Worm (Caenorhabditis elegans) whole organism, L2 larva: ENCODE data around the gene ddp-1.

Experiments
- C34F6.9 ChIP-seq: fragments of 150-350 bp; optimal IDR thresholded peaks from 2 replicates; lab custom pipeline; 2014; ENCODE audit warnings: missing biosample characterization, missing genetic modification characterization
- ZK546.5 ChIP-seq: sonication (generic microtip); optimal IDR thresholded peaks from 2 replicates; lab custom pipeline; 2017; ENCODE audit warnings: missing biosample characterization, missing genetic modification characterization
- alr-1 ChIP-seq: fragments of 150-350 bp; optimal IDR thresholded peaks from 2 replicates; lab custom pipeline; 2014; ENCODE audit warnings: missing biosample characterization, missing genetic modification characterization
- aly-2 ChIP-seq: fragments of 150-350 bp; optimal IDR thresholded peaks from 2 replicates; lab custom pipeline; 2014; ENCODE audit warnings: missing biosample characterization, missing genetic modification characterization
- ama-1 ChIP-seq: fragments of 150-350 bp; optimal IDR thresholded peaks from 2 replicates; lab custom pipeline; 2018; ENCODE audit warnings: inconsistent platforms
- blmp-1 ChIP-seq: sonication (generic microtip); optimal IDR thresholded peaks from 2 replicates; lab custom pipeline; 2017; ENCODE audit warnings: missing genetic modification characterization, mild to moderate bottlenecking, missing compliant biosample characterization, antibody characterized with exemption, moderate library complexity; ENCODE audit not compliant: insufficient read depth
- ceh-82 ChIP-seq: fragments of 150-350 bp; optimal IDR thresholded peaks from 2 replicates; lab custom pipeline; 2014; ENCODE audit warnings: missing biosample characterization, missing genetic modification characterization
- crh-2 ChIP-seq: sonication (generic microtip); optimal IDR thresholded peaks from 2 replicates; lab custom pipeline; 2017; ENCODE audit warnings: missing biosample characterization, missing genetic modification characterization
- dmd-4 ChIP-seq: sonication (generic microtip); optimal IDR thresholded peaks from 2 replicates; lab custom pipeline; 2017; ENCODE audit warnings: missing biosample characterization, missing genetic modification characterization
- elt-1 ChIP-seq: fragments of 150-350 bp; optimal IDR thresholded peaks from 2 replicates; lab custom pipeline; 2014; ENCODE audit warnings: missing biosample characterization, missing genetic modification characterization
- elt-3 ChIP-seq: sonication (generic microtip); optimal IDR thresholded peaks from 2 replicates; lab custom pipeline; 2017; ENCODE audit warnings: missing biosample characterization, missing genetic modification characterization
- fos-1 ChIP-seq: fragments of 150-350 bp; optimal IDR thresholded peaks from 2 replicates; lab custom pipeline; 2014; ENCODE audit warnings: missing biosample characterization, missing genetic modification characterization
- gmeb-1 ChIP-seq: fragments of 150-350 bp; optimal IDR thresholded peaks from 2 replicates; lab custom pipeline; 2014; ENCODE audit warnings: missing biosample characterization, missing genetic modification characterization
- lin-11 ChIP-seq: fragments of 150-350 bp; sonication (generic microtip); optimal IDR thresholded peaks from 2 replicates; lab custom pipeline; 2014; ENCODE audit warnings: missing biosample characterization, missing genetic modification characterization, inconsistent platforms, mixed read lengths
- lin-13 ChIP-seq: fragments of 150-350 bp; optimal IDR thresholded peaks from 2 replicates; lab custom pipeline; 2014; ENCODE audit warnings: missing biosample characterization, missing genetic modification reagents, missing genetic modification characterization
- lin-39 ChIP-seq: fragments of 150-350 bp; optimal IDR thresholded peaks from 2 replicates; lab custom pipeline; 2014; ENCODE audit warnings: missing biosample characterization, missing genetic modification reagents, missing genetic modification characterization
- lsy-2 ChIP-seq, 2 experiments: fragments of 150-350 bp in 1 of 2; sonication (generic microtip) in 1 of 2; optimal IDR thresholded peaks; 2 replicates each; lab custom pipeline; 2014 to 2017; ENCODE audit warnings: missing biosample characterization in 2 of 2, missing genetic modification characterization in 2 of 2
- mab-5 ChIP-seq: fragments of 150-350 bp; optimal IDR thresholded peaks from 2 replicates; lab custom pipeline; 2014; ENCODE audit warnings: missing biosample characterization, missing genetic modification characterization
- mbf-1 ChIP-seq: sonication (generic microtip); optimal IDR thresholded peaks from 2 replicates; lab custom pipeline; 2017; ENCODE audit warnings: missing biosample characterization, missing genetic modification characterization
- mdl-1 ChIP-seq, 2 experiments: fragments of 150-350 bp in 1 of 2; sonication (generic microtip) in 1 of 2; optimal IDR thresholded peaks; 2 replicates each; lab custom pipeline; 2017; ENCODE audit warnings: missing biosample characterization in 2 of 2, missing genetic modification characterization in 2 of 2
- nhr-10 ChIP-seq: sonication (generic microtip); optimal IDR thresholded peaks from 2 replicates; lab custom pipeline; 2017; ENCODE audit warnings: missing biosample characterization, missing genetic modification characterization
- nhr-11 ChIP-seq: fragments of 150-350 bp; optimal IDR thresholded peaks from 2 replicates; lab custom pipeline; 2014; ENCODE audit warnings: missing biosample characterization, missing genetic modification characterization
- nhr-129 ChIP-seq: fragments of 150-350 bp; optimal IDR thresholded peaks from 2 replicates; lab custom pipeline; 2014; ENCODE audit warnings: missing biosample characterization, missing genetic modification characterization
- nhr-23 ChIP-seq: fragments of 150-350 bp; optimal IDR thresholded peaks from 2 replicates; lab custom pipeline; 2014; ENCODE audit warnings: missing biosample characterization, missing genetic modification reagents, missing genetic modification characterization
- nhr-237 ChIP-seq: fragments of 150-350 bp; optimal IDR thresholded peaks from 2 replicates; lab custom pipeline; 2014; ENCODE audit warnings: missing biosample characterization, missing genetic modification characterization
- nhr-77 ChIP-seq: fragments of 150-350 bp; optimal IDR thresholded peaks from 2 replicates; lab custom pipeline; 2014; ENCODE audit warnings: missing biosample characterization, missing genetic modification characterization
- peb-1 ChIP-seq: fragments of 150-350 bp; optimal IDR thresholded peaks from 2 replicates; lab custom pipeline; 2014; ENCODE audit warnings: missing biosample characterization, missing genetic modification characterization
- sem-4 ChIP-seq: fragments of 150-350 bp; optimal IDR thresholded peaks from 2 replicates; lab custom pipeline; 2014; ENCODE audit warnings: missing biosample characterization, missing genetic modification reagents, missing genetic modification characterization
- skn-1 ChIP-seq: sonication (generic microtip); optimal IDR thresholded peaks from 2 replicates; lab custom pipeline; 2017; ENCODE audit warnings: missing biosample characterization, missing genetic modification characterization
- sma-3 ChIP-seq: sonication (generic microtip); optimal IDR thresholded peaks from 2 replicates; lab custom pipeline; 2016; ENCODE audit warnings: missing genetic modification reagents, missing genetic modification characterization, missing compliant biosample characterization
- sma-9 ChIP-seq, 2 experiments: fragments of 150-350 bp in 1 of 2; sonication (generic microtip) in 1 of 2; optimal IDR thresholded peaks; 2 replicates each; lab custom pipeline; 2014 to 2016; ENCODE audit warnings: missing genetic modification characterization in 2 of 2, mild to moderate bottlenecking in 1 of 2, missing biosample characterization in 1 of 2, missing compliant biosample characterization in 1 of 2, missing genetic modification reagents in 1 of 2, moderate library complexity in 1 of 2
- snpc-4 ChIP-seq: fragments of 150-350 bp; optimal IDR thresholded peaks from 2 replicates; lab custom pipeline; 2014; ENCODE audit warnings: missing biosample characterization, missing genetic modification characterization
- unc-39 ChIP-seq: fragments of 150-350 bp; optimal IDR thresholded peaks from 2 replicates; lab custom pipeline; 2014; ENCODE audit warnings: missing biosample characterization, missing genetic modification characterization
- unc-55 ChIP-seq: fragments of 150-350 bp; sonication (generic microtip); optimal IDR thresholded peaks from 3 replicates; lab custom pipeline; 2014; ENCODE audit warnings: missing biosample characterization, missing genetic modification reagents, missing genetic modification characterization
- zag-1 ChIP-seq: fragments of 150-350 bp; optimal IDR thresholded peaks from 2 replicates; lab custom pipeline; 2014; ENCODE audit warnings: missing biosample characterization, missing genetic modification characterization
- ztf-1 ChIP-seq: fragments of 200-800 bp; sonication (Bioruptor generic); conservative IDR thresholded peaks from 2 replicates; pipeline ENCODE4 v1.3.6; 2022; ENCODE audit warnings: missing genetic modification characterization, missing compliant biosample characterization
- ztf-11 ChIP-seq: sonication (generic microtip); optimal IDR thresholded peaks from 2 replicates; lab custom pipeline; 2017; ENCODE audit warnings: missing biosample characterization, missing genetic modification characterization
- ztf-4 ChIP-seq: fragments of 150-350 bp; optimal IDR thresholded peaks from 2 replicates; lab custom pipeline; 2014; ENCODE audit warnings: missing biosample characterization, missing genetic modification characterization

ddp-1 gene

ce11 chrIII:1878065-1878464, 18.4 kb downstream of the ddp-1 start, which contains the start of gene smi-1:
Gene smi-1 (plus strand): TSS chrIII:1878365.
- no peak for TF ChIP-seq mbf-1
- TF ChIP-seq ztf-11 (tag; lab: Kevin White, UChicago), result no peak
- no peak for TF ChIP-seq C34F6.9
- TF ChIP-seq unc-39, result no peak
- no peak for TF ChIP-seq sem-4 (tag; lab: Kevin White, UChicago)
- TF ChIP-seq nhr-10 (tag; lab: Kevin White, UChicago), result no peak
- no peak for TF ChIP-seq snpc-4
- no peak for TF ChIP-seq gmeb-1 (tag; lab: Kevin White, UChicago)
- no peak for TF ChIP-seq crh-2

- TF ChIP-seq aly-2 (tag; lab: Kevin White, UChicago) (no peak), nhr-11 (tag; lab: Kevin White, UChicago) (no peak), elt-1 (tag; lab: Kevin White, UChicago) (no peak), ztf-1 (GFP tag; lab: Robert Waterston, UW) (no peak), nhr-129 (tag; lab: Kevin White, UChicago) (no peak), sma-3 (no peak), skn-1 (tag; lab: Kevin White, UChicago) (no peak), nhr-77 (tag; lab: Kevin White, UChicago) (no peak), ZK546.5 (no peak), lin-11 (tag; lab: Kevin White, UChicago) (no peak), lin-39 (tag; lab: Kevin White, UChicago) (no peak), nhr-237 (tag; lab: Kevin White, UChicago) (no peak), mdl-1 (tag; optimal IDR thresholded peaks at IDR 0.05; lab: Kevin White, UChicago) (no peak), ama-1 (no peak)
Measured at ce11 chrIII:1878918-1879317, 19.2 kb downstream of the ddp-1 start.

ce11 chrIII:1880221-1880620, 20.5 kb downstream of the ddp-1 start:
- TF ChIP-seq lin-11 (tag; lab: Kevin White, UChicago) (no peak), elt-1 (tag; lab: Kevin White, UChicago) (no peak), elt-3 (tag; lab: Kevin White, UChicago) (no peak), mbf-1 (no peak), sma-3 (no peak), blmp-1 (no peak), nhr-129 (tag; lab: Kevin White, UChicago) (no peak), ztf-11 (tag; lab: Kevin White, UChicago) (no peak)
- TF ChIP-seq, all 48 proteins: peak for 0

ce11 chrIII:1882678-1883077, 23.0 kb downstream of the ddp-1 start:
- TF ChIP-seq nhr-129 (tag; lab: Kevin White, UChicago) (no peak), blmp-1 (no peak), elt-1 (tag; lab: Kevin White, UChicago) (no peak), nhr-10 (tag; lab: Kevin White, UChicago) (no peak), crh-2 (no peak), mab-5 (tag; lab: Kevin White, UChicago) (no peak), sma-9 (GFP tag; optimal IDR thresholded peaks at IDR 0.05; lab: Kevin White, UChicago) (no peak), sma-9 (tag; optimal IDR thresholded peaks at IDR 0.05; lab: Kevin White, UChicago) (no peak), nhr-77 (tag; lab: Kevin White, UChicago) (no peak), C34F6.9 (no peak), ZK546.5 (no peak), sma-3 (no peak)

- TF ChIP-seq nhr-10 (tag; lab: Kevin White, UChicago), result no peak
- TF ChIP-seq ztf-1 (GFP tag; lab: Robert Waterston, UW), result no peak
- no peak for TF ChIP-seq nhr-23
- TF ChIP-seq, all 48 proteins: peak for 0
Measured at ce11 chrIII:1886914-1887313, 27.2 kb downstream of the ddp-1 start.

- TF ChIP-seq nhr-10 (tag; lab: Kevin White, UChicago), result no peak
- TF ChIP-seq ztf-4, result no peak
- no peak for TF ChIP-seq nhr-237 (tag; lab: Kevin White, UChicago)
- no peak for TF ChIP-seq alr-1 (tag; lab: Kevin White, UChicago)
- TF ChIP-seq zag-1 (tag; lab: Kevin White, UChicago), result no peak
- no peak for TF ChIP-seq lin-13
- no peak for TF ChIP-seq dmd-4 (tag; lab: Kevin White, UChicago)
- TF ChIP-seq lsy-2 (tag; optimal IDR thresholded peaks at IDR 0.05; lab: Kevin White, UChicago), result no peak
- no peak for TF ChIP-seq lin-39 (tag; lab: Kevin White, UChicago)
- TF ChIP-seq nhr-23, result no peak
- TF ChIP-seq mab-5 (tag; lab: Kevin White, UChicago), result no peak
- no peak for TF ChIP-seq ceh-82 (tag; lab: Kevin White, UChicago)
- no peak for TF ChIP-seq unc-55
- TF ChIP-seq nhr-11 (tag; lab: Kevin White, UChicago), result no peak
- no peak for TF ChIP-seq ama-1
- no peak for TF ChIP-seq fos-1 (tag; lab: Kevin White, UChicago)
- no peak for TF ChIP-seq unc-39
- TF ChIP-seq peb-1, result no peak
Measured at ce11 chrIII:1887354-1887753, 27.7 kb downstream of the ddp-1 start, which contains the start of gene B0524.3. Gene B0524.3 (plus strand): TSS chrIII:1887654.
